Fruit fly (Drosophila melanogaster): ENCODE results near the gene Idgf3.

Idgf3 gene

dm6 chr2L:16422657-16423473 lies 27.8 kb upstream of the Idgf3 start:
- TF ChIP-seq Pif1B (GFP tag; optimal IDR thresholded peaks at IDR 0.05), result no peak
- TF ChIP-seq gl (tag; optimal IDR thresholded peaks at IDR 0.05), result peak; percentile 24

- no peak for TF ChIP-seq EcR (GFP tag; optimal IDR thresholded peaks at IDR 0.05)
- TF ChIP-seq CG13204 (GFP tag; optimal IDR thresholded peaks at IDR 0.05), result no peak
- TF ChIP-seq CG8159 (tag; optimal IDR thresholded peaks at IDR 0.05), result peak; percentile 34
- TF ChIP-seq fd96Ca (GFP tag; IDR thresholded peaks at IDR 0.05), result no peak
- no peak for TF ChIP-seq Pif1A (GFP tag; optimal IDR thresholded peaks at IDR 0.05)
- peak; percentile 11 for TF ChIP-seq Pif1B (GFP tag; optimal IDR thresholded peaks at IDR 0.05)
- peak; percentile 38 for TF ChIP-seq CG34367 (tag; optimal IDR thresholded peaks at IDR 0.05)
- TF ChIP-seq rn (GFP tag; IDR thresholded peaks at IDR 0.05), result no peak
- TF ChIP-seq gl (tag; optimal IDR thresholded peaks at IDR 0.05), result no peak
- TF ChIP-seq CG4496 (GFP tag; IDR thresholded peaks at IDR 0.05), result no peak
- peak; percentile 25 for TF ChIP-seq CG15710 (tag; optimal IDR thresholded peaks at IDR 0.05)
- no peak for TF ChIP-seq D1 (tag; optimal IDR thresholded peaks at IDR 0.05)
- peak; percentile 35 for TF ChIP-seq CG9948 (tag; optimal IDR thresholded peaks at IDR 0.05)
- no peak for TF ChIP-seq Snoo (tag; optimal IDR thresholded peaks at IDR 0.05)
- no peak for TF ChIP-seq Ets98B (GFP tag; IDR thresholded peaks at IDR 0.05)
- peak; percentile 35 for TF ChIP-seq CG8301 (tag; optimal IDR thresholded peaks at IDR 0.05)
- peak; percentile 68 for TF ChIP-seq CG14655 (GFP tag; optimal IDR thresholded peaks at IDR 0.05)
- peak; percentile 11 for TF ChIP-seq CG17806 (tag; optimal IDR thresholded peaks at IDR 0.05)
- TF ChIP-seq CG12605 (GFP tag; IDR thresholded peaks at IDR 0.05), result no peak
Observed at dm6 chr2L:16435637-16436036, 15.1 kb upstream of the Idgf3 start.

- TF ChIP-seq Snoo (tag; optimal IDR thresholded peaks at IDR 0.05) (peak; percentile 49), CG14655 (GFP tag; optimal IDR thresholded peaks at IDR 0.05) (peak; percentile 59), fd96Ca (GFP tag; IDR thresholded peaks at IDR 0.05) (no peak), CG15710 (tag; optimal IDR thresholded peaks at IDR 0.05) (peak; percentile 68), CG8159 (tag; optimal IDR thresholded peaks at IDR 0.05) (peak; percentile 74), CG13204 (GFP tag; optimal IDR thresholded peaks at IDR 0.05) (no peak), CG10348 (GFP tag; IDR thresholded peaks at IDR 0.05) (no peak), Ets98B (GFP tag; IDR thresholded peaks at IDR 0.05) (no peak), CG9948 (tag; optimal IDR thresholded peaks at IDR 0.05) (peak; percentile 78), Pif1A (GFP tag; optimal IDR thresholded peaks at IDR 0.05) (peak; percentile 72), CG34367 (tag; optimal IDR thresholded peaks at IDR 0.05) (peak; percentile 63), CG12605 (GFP tag; IDR thresholded peaks at IDR 0.05) (peak; percentile 37; the same call in 1 of the 2 replicates), CG17806 (tag; optimal IDR thresholded peaks at IDR 0.05) (peak; percentile 64), EcR (GFP tag; optimal IDR thresholded peaks at IDR 0.05) (no peak), rn (GFP tag; IDR thresholded peaks at IDR 0.05) (no peak), CG4496 (GFP tag; IDR thresholded peaks at IDR 0.05) (0 out of 3 replicates have a peak, but pooled peaks have one; percentile 41), D1 (tag; optimal IDR thresholded peaks at IDR 0.05) (no peak), Pif1B (GFP tag; optimal IDR thresholded peaks at IDR 0.05) (peak; percentile 47), gl (tag; optimal IDR thresholded peaks at IDR 0.05) (no peak), CG8301 (tag; optimal IDR thresholded peaks at IDR 0.05) (peak; percentile 36), CG32121 (GFP tag; IDR thresholded peaks at IDR 0.05) (no peak)
Observed at dm6 chr2L:16437945-16438344, 12.8 kb upstream of the Idgf3 start.

dm6 chr2L:16442620-16443019 lies 8.1 kb upstream of the Idgf3 start:
- TF ChIP-seq D1 (tag; optimal IDR thresholded peaks at IDR 0.05), result no peak
- no peak for TF ChIP-seq CG34367 (tag; optimal IDR thresholded peaks at IDR 0.05)
- no peak for TF ChIP-seq EcR (GFP tag; optimal IDR thresholded peaks at IDR 0.05)
- TF ChIP-seq CG14655 (GFP tag; optimal IDR thresholded peaks at IDR 0.05), result no peak
- no peak for TF ChIP-seq CG17806 (tag; optimal IDR thresholded peaks at IDR 0.05)
- no peak for TF ChIP-seq CG15710 (tag; optimal IDR thresholded peaks at IDR 0.05)
- TF ChIP-seq Pif1B (GFP tag; optimal IDR thresholded peaks at IDR 0.05), result no peak
- no peak for TF ChIP-seq CG4496 (GFP tag; IDR thresholded peaks at IDR 0.05)
- TF ChIP-seq Ets98B (GFP tag; IDR thresholded peaks at IDR 0.05), result no peak
- no peak for TF ChIP-seq CG12605 (GFP tag; IDR thresholded peaks at IDR 0.05)

- TF ChIP-seq CG13204 (GFP tag; optimal IDR thresholded peaks at IDR 0.05) (no peak), CG4496 (GFP tag; IDR thresholded peaks at IDR 0.05) (no peak), Pif1A (GFP tag; optimal IDR thresholded peaks at IDR 0.05) (no peak), CG8159 (tag; optimal IDR thresholded peaks at IDR 0.05) (no peak), CG8301 (tag; optimal IDR thresholded peaks at IDR 0.05) (no peak), Ets98B (GFP tag; IDR thresholded peaks at IDR 0.05) (no peak), D1 (tag; optimal IDR thresholded peaks at IDR 0.05) (no peak), CG9948 (tag; optimal IDR thresholded peaks at IDR 0.05) (no peak), CG10348 (GFP tag; IDR thresholded peaks at IDR 0.05) (no peak), Pif1B (GFP tag; optimal IDR thresholded peaks at IDR 0.05) (no peak)
Observed at dm6 chr2L:16445034-16445433, 5.7 kb upstream of the Idgf3 start, which contains the start of gene Idgf1. Gene Idgf1 (plus strand): TSS chr2L:16445278.

- TF ChIP-seq CG8301 (tag; optimal IDR thresholded peaks at IDR 0.05) (no peak), CG32121 (GFP tag; IDR thresholded peaks at IDR 0.05) (no peak), CG15710 (tag; optimal IDR thresholded peaks at IDR 0.05) (no peak), CG17806 (tag; optimal IDR thresholded peaks at IDR 0.05) (no peak), D1 (tag; optimal IDR thresholded peaks at IDR 0.05) (no peak), CG4496 (GFP tag; IDR thresholded peaks at IDR 0.05) (0 out of 3 replicates have a peak, but pooled peaks have one; percentile 11), CG10348 (GFP tag; IDR thresholded peaks at IDR 0.05) (no peak), Pif1A (GFP tag; optimal IDR thresholded peaks at IDR 0.05) (no peak), Snoo (tag; optimal IDR thresholded peaks at IDR 0.05) (no peak), EcR (GFP tag; optimal IDR thresholded peaks at IDR 0.05) (no peak), CG9948 (tag; optimal IDR thresholded peaks at IDR 0.05) (no peak), Pif1B (GFP tag; optimal IDR thresholded peaks at IDR 0.05) (no peak), CG13204 (GFP tag; optimal IDR thresholded peaks at IDR 0.05) (no peak), CG34367 (tag; optimal IDR thresholded peaks at IDR 0.05) (no peak), CG12605 (GFP tag; IDR thresholded peaks at IDR 0.05) (0 out of 2 replicates have a peak, but pooled peaks have one; percentile 29)
Observed at dm6 chr2L:16446975-16447509, 3.7 kb upstream of the Idgf3 start, which contains the start of gene Idgf2. Gene Idgf2 (plus strand): TSS chr2L:16447330.

Data from whole organism, pupa.